Fruit fly (Drosophila melanogaster) whole organism, prepupa: ENCODE results near the gene ninaA.

ENCODE experiments used
- CG10631 ChIP-seq: fragments of 200-800 bp; sonication (Bioruptor generic); optimal IDR thresholded peaks from 2 replicates; lab custom pipeline; 2016; ENCODE audit warnings: missing biosample characterization, missing genetic modification characterization
- CG11902 ChIP-seq: fragments of 200-800 bp; sonication (Bioruptor generic); optimal IDR thresholded peaks from 3 replicates; lab custom pipeline; 2016; ENCODE audit warnings: missing biosample characterization, missing genetic modification characterization
- CG15336 ChIP-seq: fragments of 200-800 bp; sonication (Bioruptor generic); IDR thresholded peaks from 2 replicates; pipeline ENCODE4 v1.3.6; 2022; ENCODE audit warnings: missing biosample characterization, missing genetic modification characterization
- CG1621 ChIP-seq: fragments of 200-800 bp; sonication (Bioruptor generic); optimal IDR thresholded peaks from 3 replicates; lab custom pipeline; 2018; ENCODE audit warnings: missing biosample characterization, mild to moderate bottlenecking, missing genetic modification characterization
- CG16779 ChIP-seq: fragments of 200-800 bp; sonication (Bioruptor generic); optimal IDR thresholded peaks from 3 replicates; lab custom pipeline; 2017; ENCODE audit warnings: missing biosample characterization, mild to moderate bottlenecking, missing genetic modification characterization
- CG3032 ChIP-seq: fragments of 200-800 bp; optimal IDR thresholded peaks from 2 replicates; lab custom pipeline; 2019; ENCODE audit warnings: missing biosample characterization, mild to moderate bottlenecking, missing genetic modification characterization, moderate library complexity
- CG32006 ChIP-seq: fragments of 200-800 bp; sonication (Bioruptor generic); optimal IDR thresholded peaks from 3 replicates; lab custom pipeline; 2017; ENCODE audit warnings: missing biosample characterization, mild to moderate bottlenecking, missing genetic modification characterization
- CG34406 ChIP-seq: fragments of 200-800 bp; sonication (Bioruptor generic); optimal IDR thresholded peaks from 3 replicates; lab custom pipeline; 2016; ENCODE audit warnings: missing biosample characterization, missing genetic modification characterization
- CG3919 ChIP-seq: fragments of 200-800 bp; sonication (Bioruptor generic); optimal IDR thresholded peaks from 3 replicates; lab custom pipeline; 2016; ENCODE audit warnings: missing biosample characterization, missing genetic modification characterization
- CG4318 ChIP-seq: fragments of 200-800 bp; sonication (Bioruptor generic); optimal IDR thresholded peaks from 3 replicates; lab custom pipeline; 2017; ENCODE audit warnings: missing biosample characterization, mild to moderate bottlenecking, missing genetic modification characterization
- CG6163 ChIP-seq: fragments of 200-800 bp; sonication (Bioruptor generic); IDR thresholded peaks from 3 replicates; pipeline ENCODE4 v1.3.6; 2022; ENCODE audit warnings: missing biosample characterization, missing genetic modification characterization
- CG6792 ChIP-seq: fragments of 200-800 bp; sonication (Bioruptor generic); optimal IDR thresholded peaks from 3 replicates; lab custom pipeline; 2016; ENCODE audit warnings: missing biosample characterization, missing genetic modification characterization
- CG6808 ChIP-seq: fragments of 200-800 bp; sonication (Bioruptor generic); optimal IDR thresholded peaks from 3 replicates; lab custom pipeline; 2017; ENCODE audit warnings: missing biosample characterization, missing genetic modification characterization, mild to moderate bottlenecking, moderate library complexity, missing genetic modification reagents
- CG7368 ChIP-seq: fragments of 200-800 bp; sonication (Bioruptor generic); optimal IDR thresholded peaks from 3 replicates; lab custom pipeline; 2016; ENCODE audit warnings: missing biosample characterization, missing genetic modification characterization
- CG8119 ChIP-seq: fragments of 200-800 bp; sonication (Bioruptor generic); IDR thresholded peaks from 3 replicates; pipeline ENCODE4 v1.3.6; 2022; ENCODE audit warnings: missing biosample characterization, missing genetic modification characterization
- CG8319 ChIP-seq: fragments of 200-800 bp; sonication (Bioruptor generic); optimal IDR thresholded peaks from 3 replicates; lab custom pipeline; 2016; ENCODE audit warnings: missing biosample characterization, missing genetic modification characterization
- CG9139 ChIP-seq: fragments of 200-800 bp; sonication (Bioruptor generic); optimal IDR thresholded peaks from 3 replicates; lab custom pipeline; 2017; ENCODE audit warnings: missing biosample characterization, mild to moderate bottlenecking, missing genetic modification characterization
- Eip75B ChIP-seq: fragments of 200-800 bp; sonication (Bioruptor generic); optimal IDR thresholded peaks from 3 replicates; lab custom pipeline; 2016; ENCODE audit warnings: missing biosample characterization, missing genetic modification characterization
- Eip78C ChIP-seq: fragments of 200-800 bp; sonication (Bioruptor generic); peaks from one replicate; lab custom pipeline; 2016; ENCODE audit warnings: missing biosample characterization, missing genetic modification characterization
- Eip93F ChIP-seq: fragments of 200-800 bp; sonication (Bioruptor generic); optimal IDR thresholded peaks from 2 replicates; lab custom pipeline; 2016; ENCODE audit warnings: missing biosample characterization, mild to moderate bottlenecking, missing genetic modification characterization
- Ets21C ChIP-seq: fragments of 200-800 bp; sonication (Bioruptor generic); optimal IDR thresholded peaks from 3 replicates; lab custom pipeline; 2016; ENCODE audit warnings: missing biosample characterization, missing genetic modification characterization
- Gug ChIP-seq: fragments of 200-800 bp; sonication (Bioruptor generic); IDR thresholded peaks from 2 replicates; pipeline ENCODE4 v1.3.6; 2022; ENCODE audit warnings: missing biosample characterization, missing genetic modification characterization
- Hr38 ChIP-seq: sonication (Bioruptor generic); optimal IDR thresholded peaks from 2 replicates; lab custom pipeline; 2016; ENCODE audit warnings: missing biosample characterization, missing genetic modification characterization
- Hr4 ChIP-seq: fragments of 200-800 bp; sonication (Bioruptor generic); optimal IDR thresholded peaks from 3 replicates; lab custom pipeline; 2016; ENCODE audit warnings: missing biosample characterization, missing genetic modification characterization
- Lpt ChIP-seq: fragments of 200-800 bp; sonication (Bioruptor generic); optimal IDR thresholded peaks from 3 replicates; lab custom pipeline; 2016; ENCODE audit warnings: missing biosample characterization, missing genetic modification characterization
- OdsH ChIP-seq: fragments of 200-800 bp; sonication (Bioruptor generic); optimal IDR thresholded peaks from 3 replicates; lab custom pipeline; 2016; ENCODE audit warnings: missing biosample characterization, missing genetic modification characterization
- Sox102F ChIP-seq: fragments of 200-800 bp; sonication (Bioruptor generic); optimal IDR thresholded peaks from 2 replicates; lab custom pipeline; 2016; ENCODE audit warnings: missing biosample characterization, mild to moderate bottlenecking, missing genetic modification characterization
- Sox14 ChIP-seq: fragments of 200-800 bp; sonication (Bioruptor generic); optimal IDR thresholded peaks from 3 replicates; lab custom pipeline; 2016; ENCODE audit warnings: missing biosample characterization, missing genetic modification characterization
- Sox15 ChIP-seq: fragments of 200-800 bp; sonication (Bioruptor generic); optimal IDR thresholded peaks from 3 replicates; lab custom pipeline; 2016; ENCODE audit warnings: missing biosample characterization, missing genetic modification characterization
- achi ChIP-seq: fragments of 200-800 bp; sonication (Bioruptor generic); optimal IDR thresholded peaks from 3 replicates; lab custom pipeline; 2016; ENCODE audit warnings: missing biosample characterization, missing genetic modification characterization
- cyc ChIP-seq: fragments of 200-800 bp; sonication (Bioruptor generic); optimal IDR thresholded peaks from 3 replicates; lab custom pipeline; 2016; ENCODE audit warnings: missing biosample characterization, missing genetic modification characterization
- dsx ChIP-seq: fragments of 200-800 bp; optimal IDR thresholded peaks from 3 replicates; lab custom pipeline; 2019; ENCODE audit warnings: missing biosample characterization, mild to moderate bottlenecking, missing genetic modification characterization, moderate library complexity; ENCODE audit not compliant: poor library complexity, severe bottlenecking
- eg ChIP-seq: fragments of 200-800 bp; sonication (Bioruptor generic); IDR thresholded peaks from 3 replicates; pipeline ENCODE4 v1.3.6; 2022; ENCODE audit warnings: missing biosample characterization, missing genetic modification characterization
- esn ChIP-seq: fragments of 200-800 bp; sonication (Bioruptor generic); optimal IDR thresholded peaks from 2 replicates; lab custom pipeline; 2016; ENCODE audit warnings: missing biosample characterization, mild to moderate bottlenecking, missing genetic modification characterization, moderate library complexity
- fd85E ChIP-seq: fragments of 200-800 bp; sonication (Bioruptor generic); optimal IDR thresholded peaks from 3 replicates; lab custom pipeline; 2016; ENCODE audit warnings: missing biosample characterization, missing genetic modification characterization
- fkh ChIP-seq: fragments of 200-800 bp; sonication (Bioruptor generic); optimal IDR thresholded peaks from 3 replicates; lab custom pipeline; 2017; ENCODE audit warnings: missing biosample characterization, mild to moderate bottlenecking, missing genetic modification characterization, moderate library complexity
- lz ChIP-seq: fragments of 200-800 bp; sonication (Bioruptor generic); optimal IDR thresholded peaks from 3 replicates; lab custom pipeline; 2016; ENCODE audit warnings: missing biosample characterization, missing genetic modification characterization
- net ChIP-seq: fragments of 200-800 bp; sonication (Bioruptor generic); optimal IDR thresholded peaks from 3 replicates; lab custom pipeline; 2016; ENCODE audit warnings: missing biosample characterization, missing genetic modification characterization
- pdm3 ChIP-seq: fragments of 200-800 bp; sonication (Bioruptor generic); optimal IDR thresholded peaks from 3 replicates; lab custom pipeline; 2016; ENCODE audit warnings: missing biosample characterization, missing genetic modification characterization
- salr ChIP-seq, 2 experiments: fragments of 200-800 bp; sonication (Bioruptor generic); optimal IDR thresholded peaks; 3 replicates each; lab custom pipeline; 2016 to 2018; ENCODE audit warnings: missing biosample characterization in 2 of 2, missing genetic modification characterization in 2 of 2, mild to moderate bottlenecking in 1 of 2
- spab ChIP-seq: fragments of 200-800 bp; sonication (Bioruptor generic); optimal IDR thresholded peaks from 2 replicates; lab custom pipeline; 2017; ENCODE audit warnings: missing biosample characterization, mild to moderate bottlenecking, missing genetic modification characterization, missing genetic modification reagents
- ss ChIP-seq, 2 experiments: fragments of 200-800 bp; sonication (Bioruptor generic); optimal IDR thresholded peaks; 2 replicates in 1 of 2; 3 replicates in 1 of 2; lab custom pipeline; 2017 to 2018; ENCODE audit warnings: mild to moderate bottlenecking in 2 of 2, missing biosample characterization in 2 of 2, missing genetic modification characterization in 2 of 2, moderate library complexity in 1 of 2
- svp ChIP-seq: fragments of 200-800 bp; sonication (Bioruptor generic); peaks from one replicate; lab custom pipeline; 2016; ENCODE audit warnings: missing biosample characterization, missing genetic modification characterization
- topi ChIP-seq: fragments of 200-800 bp; sonication (Bioruptor generic); optimal IDR thresholded peaks from 3 replicates; lab custom pipeline; 2016; ENCODE audit warnings: missing biosample characterization, missing genetic modification characterization
- vri ChIP-seq: fragments of 200-800 bp; sonication (Bioruptor generic); optimal IDR thresholded peaks from 3 replicates; lab custom pipeline; 2016; ENCODE audit warnings: missing biosample characterization, mild to moderate bottlenecking, missing genetic modification characterization

The ninaA gene

dm6 chr2L:855052-855547, 22.0 kb upstream of the ninaA start, which contains the start of gene CG13949 (continued):
- TF ChIP-seq Hr38 (GFP tag; lab: Kevin White, UChicago): no peak
- TF ChIP-seq CG3919 (GFP tag; lab: Kevin White, UChicago): peak; percentile 41
- no peak for TF ChIP-seq Sox102F (GFP tag; lab: Kevin White, UChicago)
- TF ChIP-seq fkh (GFP tag; lab: Kevin White, UChicago): no peak
- peak; percentile 35 for TF ChIP-seq CG32006 (GFP tag; lab: Kevin White, UChicago)
- TF ChIP-seq CG11902 (GFP tag; lab: Kevin White, UChicago): no peak
- TF ChIP-seq CG8119: peak; percentile 47; the same call in 2 of the 3 replicates
- no peak for TF ChIP-seq CG6808 (GFP tag; lab: Kevin White, UChicago)
- no peak for TF ChIP-seq Ets21C (GFP tag; lab: Kevin White, UChicago)
- no peak for TF ChIP-seq Sox15
- peak; percentile 77 for TF ChIP-seq Eip78C (GFP tag; lab: Kevin White, UChicago)
- no peak for TF ChIP-seq CG8319 (GFP tag; lab: Kevin White, UChicago)
- peak; percentile 57 for TF ChIP-seq eg (GFP tag; lab: Robert Waterston, UW)
- peak; percentile 44 for TF ChIP-seq OdsH
- TF ChIP-seq lz (GFP tag; lab: Kevin White, UChicago): peak; percentile 35
- TF ChIP-seq topi: peak; percentile 34
- no peak for TF ChIP-seq spab (GFP tag; lab: Kevin White, UChicago)
- TF ChIP-seq CG15336 (GFP tag; lab: Robert Waterston, UW): peak; percentile 49

dm6 chr2L:856001-856400, 21.1 kb upstream of the ninaA start:
- TF ChIP-seq CG8119 (no peak), fkh (GFP tag; lab: Kevin White, UChicago) (peak; percentile 83), Hr38 (GFP tag; lab: Kevin White, UChicago) (no peak), salr (GFP tag; optimal IDR thresholded peaks at IDR 0.05; lab: Kevin White, UChicago) (no peak)
- TF ChIP-seq, all 60 proteins: peak for 1

dm6 chr2L:856690-857488, 20.2 kb upstream of the ninaA start:
- TF ChIP-seq CG1621 (peak; percentile 12), CG10631 (peak; percentile 23), Sox14 (GFP tag; lab: Kevin White, UChicago) (peak; percentile 16), pdm3 (GFP tag; lab: Kevin White, UChicago) (peak; percentile 54), CG34406 (peak; percentile 46), dsx (GFP tag; lab: Kevin White, UChicago) (no peak), CG15336 (GFP tag; lab: Robert Waterston, UW) (0 out of 2 replicates have a peak, but pooled peaks have one; percentile 35), CG4318 (GFP tag; lab: Kevin White, UChicago) (no peak), salr (GFP tag; optimal IDR thresholded peaks at IDR 0.05; lab: Kevin White, UChicago) (no peak), Gug (GFP tag; lab: Robert Waterston, UW) (peak; percentile 29; the same call in 1 of the 2 replicates), CG8319 (GFP tag; lab: Kevin White, UChicago) (peak; percentile 4), CG16779 (tag; lab: Kevin White, UChicago) (no peak), Eip78C (GFP tag; lab: Kevin White, UChicago) (peak; percentile 81), net (peak; percentile 5), achi (GFP tag; lab: Kevin White, UChicago) (peak; percentile 37), CG7368 (GFP tag; lab: Kevin White, UChicago) (peak; percentile 41), esn (GFP tag; lab: Kevin White, UChicago) (peak; percentile 28), topi (peak; percentile 28), ss (GFP tag; optimal IDR thresholded peaks at IDR 0.05; lab: Kevin White, UChicago) (no peak), spab (GFP tag; lab: Kevin White, UChicago) (no peak), svp (GFP tag; lab: Kevin White, UChicago) (peak; percentile 91), eg (GFP tag; lab: Robert Waterston, UW) (peak; percentile 74), Eip93F (GFP tag; lab: Kevin White, UChicago) (no peak), CG6792 (GFP tag; lab: Kevin White, UChicago) (peak; percentile 24), fd85E (GFP tag; lab: Kevin White, UChicago) (no peak), CG9139 (GFP tag; lab: Kevin White, UChicago) (no peak), Eip75B (GFP tag; lab: Kevin White, UChicago) (peak; percentile 26), Hr4 (GFP tag; lab: Kevin White, UChicago) (peak; percentile 28), cyc (GFP tag; lab: Kevin White, UChicago) (peak; percentile 16), CG6808 (GFP tag; lab: Kevin White, UChicago) (no peak), Lpt (peak; percentile 14), vri (GFP tag; lab: Kevin White, UChicago) (no peak), CG3032 (tag; lab: Kevin White, UChicago) (no peak), CG6163 (GFP tag; lab: Robert Waterston, UW) (peak; percentile 73)
